Fruit fly (Drosophila melanogaster): Measurements from ENCODE around the gene CCHa1.

- peak; percentile 68 for TF ChIP-seq psq (GFP tag; optimal IDR thresholded peaks at IDR 0.05)
- TF ChIP-seq h (GFP tag; optimal IDR thresholded peaks at IDR 0.05), result peak; percentile 80
- no peak for TF ChIP-seq Abd-B (GFP tag; optimal IDR thresholded peaks at IDR 0.05)
- peak; percentile 68 for TF ChIP-seq fru (GFP tag; optimal IDR thresholded peaks at IDR 0.05)
- peak in 1 of 2 experiments; percentile 84 for TF ChIP-seq foxo (GFP tag; optimal IDR thresholded peaks at IDR 0.05)
Measured at dm6 chr3R:14122347-14122812, 25.7 kb upstream of the CCHa1 start, which contains the start of the genes Abi and twf.
